Worm (Caenorhabditis elegans) whole organism, L1 larva: ENCODE results near the gene T04B8.5.

ENCODE experiments used
- C04F5.9 ChIP-seq: sonication (generic microtip); optimal IDR thresholded peaks from 2 replicates; lab custom pipeline; 2016; ENCODE audit warnings: missing genetic modification characterization, missing compliant biosample characterization
- C16A3.4 ChIP-seq: fragments of 150-350 bp; optimal IDR thresholded peaks from 2 replicates; lab custom pipeline; 2014; ENCODE audit warnings: missing biosample characterization, missing genetic modification characterization
- C34B4.2 ChIP-seq: sonication (generic microtip); optimal IDR thresholded peaks from 2 replicates; lab custom pipeline; 2017; ENCODE audit warnings: mild to moderate bottlenecking, missing genetic modification characterization, missing compliant biosample characterization
- F16B12.6 ChIP-seq: fragments of 150-350 bp; optimal IDR thresholded peaks from 2 replicates; lab custom pipeline; 2014; ENCODE audit warnings: missing biosample characterization, missing genetic modification characterization
- Y116A8C.19 ChIP-seq: sonication (generic microtip); optimal IDR thresholded peaks from 2 replicates; lab custom pipeline; 2016; ENCODE audit warnings: missing compliant biosample characterization, missing genetic modification characterization, borderline replicate concordance
- alr-1 ChIP-seq: fragments of 200-800 bp; sonication (Bioruptor generic); optimal IDR thresholded peaks from 2 replicates; lab custom pipeline; 2018; ENCODE audit warnings: borderline replicate concordance, mild to moderate bottlenecking, missing genetic modification characterization, missing compliant biosample characterization
- ama-1 ChIP-seq: fragments of 150-350 bp; optimal IDR thresholded peaks from 2 replicates; lab custom pipeline; 2014
- ceh-8 ChIP-seq: fragments of 200-800 bp; sonication (Bioruptor generic); optimal IDR thresholded peaks from 2 replicates; lab custom pipeline; 2018; ENCODE audit warnings: mild to moderate bottlenecking, missing genetic modification characterization, moderate library complexity, missing compliant biosample characterization
- ceh-82 ChIP-seq, 3 experiments: fragments of 150-350 bp in 1 of 3; sonication (generic microtip) in 2 of 3; optimal IDR thresholded peaks; 2 replicates each; lab custom pipeline; 2014 to 2017; ENCODE audit warnings: missing biosample characterization in 3 of 3, missing genetic modification characterization in 3 of 3
- ceh-90 ChIP-seq: sonication (generic microtip); optimal IDR thresholded peaks from 2 replicates; lab custom pipeline; 2016; ENCODE audit warnings: missing genetic modification characterization, missing compliant biosample characterization
- efl-1 ChIP-seq, 4 experiments: fragments of 150-350 bp; optimal IDR thresholded peaks in 3 of 4; peaks in 1 of 4; 1 replicate in 1 of 4; 2 replicates in 3 of 4; lab custom pipeline; 2014; ENCODE audit warnings: missing biosample characterization in 2 of 4, missing genetic modification characterization in 2 of 4, missing genetic modification reagents in 2 of 4
- efl-3 ChIP-seq: fragments of 200-800 bp; sonication (Bioruptor generic); optimal IDR thresholded peaks from 2 replicates; lab custom pipeline; 2018; ENCODE audit warnings: mild to moderate bottlenecking, missing genetic modification characterization, missing compliant biosample characterization
- elt-3 ChIP-seq, 6 experiments: fragments of 150-350 bp in 1 of 6; sonication (generic microtip); optimal IDR thresholded peaks; 2 replicates each; lab custom pipeline; 2017 to 2018; ENCODE audit warnings: missing biosample characterization in 6 of 6, missing genetic modification characterization in 6 of 6, inconsistent platforms in 1 of 6
- ets-5 ChIP-seq: fragments of 200-800 bp; sonication (Bioruptor generic); IDR thresholded peaks from 2 replicates; pipeline ENCODE4 v1.3.6; 2022; ENCODE audit warnings: missing genetic modification characterization, missing compliant biosample characterization
- fkh-4 ChIP-seq: sonication (generic microtip); optimal IDR thresholded peaks from 2 replicates; lab custom pipeline; 2016; ENCODE audit warnings: missing compliant biosample characterization, missing genetic modification characterization, borderline replicate concordance
- fkh-8 ChIP-seq: sonication (generic microtip); optimal IDR thresholded peaks from 2 replicates; lab custom pipeline; 2016; ENCODE audit warnings: mild to moderate bottlenecking, missing genetic modification characterization, missing compliant biosample characterization
- fos-1 ChIP-seq: fragments of 150-350 bp; optimal IDR thresholded peaks from 2 replicates; lab custom pipeline; 2014; ENCODE audit warnings: missing biosample characterization, missing genetic modification characterization
- lin-13 ChIP-seq: fragments of 150-350 bp; optimal IDR thresholded peaks from 2 replicates; lab custom pipeline; 2014; ENCODE audit warnings: missing biosample characterization, missing genetic modification reagents, missing genetic modification characterization
- lin-15B ChIP-seq: fragments of 150-350 bp; sonication (generic microtip); optimal IDR thresholded peaks from 3 replicates; lab custom pipeline; 2014; ENCODE audit warnings: missing biosample characterization, missing genetic modification characterization
- lin-35 ChIP-seq, 2 experiments: fragments of 150-350 bp; optimal IDR thresholded peaks; 2 replicates each; lab custom pipeline; 2014; ENCODE audit warnings: missing biosample characterization in 2 of 2, missing genetic modification characterization in 2 of 2, missing genetic modification reagents in 2 of 2
- lsy-2 ChIP-seq, 2 experiments: fragments of 150-350 bp; optimal IDR thresholded peaks; 2 replicates each; lab custom pipeline; 2014; ENCODE audit warnings: missing biosample characterization in 2 of 2, missing genetic modification characterization in 2 of 2
- mab-9 ChIP-seq: fragments of 200-800 bp; sonication (Bioruptor generic); IDR thresholded peaks from 2 replicates; pipeline ENCODE4 v1.3.6; 2022; ENCODE audit warnings: missing genetic modification reagents, missing genetic modification characterization, missing compliant biosample characterization
- mdl-1 ChIP-seq, 2 experiments: fragments of 150-350 bp; optimal IDR thresholded peaks; 2 replicates each; lab custom pipeline; 2014 to 2017; ENCODE audit warnings: missing biosample characterization in 2 of 2, missing genetic modification characterization in 2 of 2, inconsistent platforms in 1 of 2
- mep-1 ChIP-seq: fragments of 150-350 bp; optimal IDR thresholded peaks from 2 replicates; lab custom pipeline; 2014; ENCODE audit warnings: missing biosample characterization, missing genetic modification characterization
- nhr-12 ChIP-seq: sonication (generic microtip); optimal IDR thresholded peaks from 2 replicates; lab custom pipeline; 2017; ENCODE audit warnings: missing biosample characterization, missing genetic modification characterization
- nhr-19 ChIP-seq: fragments of 200-800 bp; sonication (Bioruptor generic); conservative IDR thresholded peaks from 2 replicates; pipeline ENCODE4 v1.3.6; 2022; ENCODE audit warnings: missing genetic modification characterization, missing compliant biosample characterization
- nhr-237 ChIP-seq: fragments of 150-350 bp; optimal IDR thresholded peaks from 2 replicates; lab custom pipeline; 2014; ENCODE audit warnings: missing biosample characterization, missing genetic modification characterization
- nhr-28 ChIP-seq: fragments of 150-350 bp; optimal IDR thresholded peaks from 2 replicates; lab custom pipeline; 2014; ENCODE audit warnings: missing biosample characterization, missing genetic modification characterization
- nhr-77 ChIP-seq: fragments of 150-350 bp; optimal IDR thresholded peaks from 2 replicates; lab custom pipeline; 2014; ENCODE audit warnings: missing biosample characterization, missing genetic modification characterization
- rnt-1 ChIP-seq: sonication (generic microtip); optimal IDR thresholded peaks from 2 replicates; lab custom pipeline; 2016; ENCODE audit warnings: mild to moderate bottlenecking, missing genetic modification characterization, moderate library complexity, missing compliant biosample characterization
- snpc-4 ChIP-seq: fragments of 150-350 bp; optimal IDR thresholded peaks from 2 replicates; lab custom pipeline; 2014; ENCODE audit warnings: missing biosample characterization, missing genetic modification characterization
- snu-23 ChIP-seq: sonication (generic microtip); optimal IDR thresholded peaks from 2 replicates; lab custom pipeline; 2016; ENCODE audit warnings: missing genetic modification characterization, missing compliant biosample characterization
- sptf-1 ChIP-seq: fragments of 150-350 bp; optimal IDR thresholded peaks from 2 replicates; lab custom pipeline; 2014; ENCODE audit warnings: missing biosample characterization, missing genetic modification characterization
- tbx-2 ChIP-seq: sonication (generic microtip); optimal IDR thresholded peaks from 2 replicates; lab custom pipeline; 2016; ENCODE audit warnings: missing genetic modification characterization, missing compliant biosample characterization
- unc-30 ChIP-seq: sonication (generic microtip); optimal IDR thresholded peaks from 2 replicates; lab custom pipeline; 2017; ENCODE audit warnings: missing biosample characterization, missing genetic modification characterization
- vab-15 ChIP-seq: sonication (generic microtip); optimal IDR thresholded peaks from 2 replicates; lab custom pipeline; 2017; ENCODE audit warnings: missing genotype, mild to moderate bottlenecking, missing genetic modification characterization, missing compliant biosample characterization
- xbp-1 ChIP-seq: sonication (generic microtip); optimal IDR thresholded peaks from 2 replicates; lab custom pipeline; 2016; ENCODE audit warnings: missing genetic modification characterization, missing compliant biosample characterization
- ztf-4 ChIP-seq: fragments of 150-350 bp; optimal IDR thresholded peaks from 2 replicates; lab custom pipeline; 2014; ENCODE audit warnings: missing biosample characterization, missing genetic modification characterization

The T04B8.5 gene

DNA sequence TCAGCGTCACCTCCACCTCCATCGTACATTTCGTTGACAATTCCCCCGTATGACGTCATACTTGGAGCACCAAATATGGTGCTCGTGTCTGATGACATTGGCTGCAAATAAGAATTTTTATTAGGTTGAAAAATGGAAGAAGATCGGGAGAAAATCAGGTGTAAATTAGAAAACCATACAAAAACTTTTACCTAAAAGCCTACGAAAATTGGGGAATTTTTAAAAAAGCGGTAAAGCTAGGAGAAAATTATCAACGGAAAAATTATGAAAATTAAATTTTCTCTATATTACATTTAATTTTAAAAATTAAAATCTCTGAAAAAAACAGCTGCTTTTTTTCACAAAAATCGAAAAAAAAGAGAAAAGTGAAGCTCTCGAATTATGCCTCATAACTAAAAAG lies at the start of gene T04B8.5:
TSS of gene T04B8.5 (minus strand) at position 101 of the 400 bp plus-strand sequence.
- TF ChIP-seq ets-5 (GFP tag; lab: Robert Waterston, UW), result no peak
- TF ChIP-seq lin-13 (GFP tag; lab: Kevin White, UChicago), result no peak
- TF ChIP-seq nhr-28 (tag; lab: Kevin White, UChicago), result no peak

DNA sequence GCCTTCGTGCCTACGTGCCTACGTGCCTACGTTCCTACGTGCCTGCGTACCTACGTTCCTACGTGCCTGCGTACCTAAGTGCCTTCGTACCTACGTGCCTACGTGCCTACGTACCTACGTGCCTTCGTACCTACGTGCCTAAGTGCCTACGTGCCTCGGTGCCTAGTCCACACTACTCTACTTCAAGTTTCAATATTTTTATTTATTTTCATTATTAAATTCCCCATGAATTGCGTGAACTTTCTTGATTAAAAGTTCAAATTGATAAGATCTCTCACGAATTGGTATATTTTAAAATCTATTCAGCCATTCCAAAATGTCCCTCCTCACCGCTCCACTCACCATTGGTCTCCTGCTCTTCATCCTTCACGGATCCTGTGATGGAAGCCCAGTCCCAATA lies 49.8 kb upstream of the T04B8.5 start, which contains the start of gene Y39F10C.3:
TSS of gene Y39F10C.3 (plus strand) at position 301 of the 400 bp plus-strand sequence.
- TF ChIP-seq nhr-12 (no peak), xbp-1 (tag; lab: Kevin White, UChicago) (no peak)

DNA sequence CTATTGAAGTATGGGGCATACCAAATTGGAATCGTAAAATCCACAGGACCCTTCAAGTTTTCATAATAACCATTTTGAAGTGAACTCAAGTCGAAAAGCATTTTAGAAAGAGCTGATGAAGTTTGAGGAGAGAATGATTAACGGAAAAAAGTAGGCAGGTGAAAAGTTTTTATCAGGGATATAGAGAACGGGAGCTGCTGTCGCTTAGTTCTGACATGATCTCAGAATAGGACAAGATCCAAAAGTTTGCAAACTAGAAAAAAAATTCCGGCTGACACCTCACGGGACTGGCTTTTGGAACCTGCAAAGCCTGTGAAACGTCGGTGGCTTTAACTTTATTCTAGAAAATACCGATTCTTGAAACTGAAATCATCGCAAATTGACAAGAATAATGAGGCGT lies 46.7 kb upstream of the T04B8.5 start, which contains the start of gene sri-46:
TSS of gene sri-46 (minus strand) at position 101 of the 400 bp plus-strand sequence.
- TF ChIP-seq unc-30 (tag; lab: Kevin White, UChicago), result no peak
- TF ChIP-seq sptf-1, result no peak
- no peak for TF ChIP-seq C34B4.2 (tag; lab: Kevin White, UChicago)
- no peak for TF ChIP-seq mep-1
- no peak for TF ChIP-seq elt-3 (tag; optimal IDR thresholded peaks at IDR 0.05; lab: Kevin White, UChicago)
- TF ChIP-seq lin-35 (GFP tag; optimal IDR thresholded peaks at IDR 0.05; lab: Kevin White, UChicago), result no peak
- no peak for TF ChIP-seq lsy-2 (tag; optimal IDR thresholded peaks at IDR 0.05; lab: Kevin White, UChicago)
- TF ChIP-seq fos-1, result no peak
- TF ChIP-seq F16B12.6, result no peak

DNA sequence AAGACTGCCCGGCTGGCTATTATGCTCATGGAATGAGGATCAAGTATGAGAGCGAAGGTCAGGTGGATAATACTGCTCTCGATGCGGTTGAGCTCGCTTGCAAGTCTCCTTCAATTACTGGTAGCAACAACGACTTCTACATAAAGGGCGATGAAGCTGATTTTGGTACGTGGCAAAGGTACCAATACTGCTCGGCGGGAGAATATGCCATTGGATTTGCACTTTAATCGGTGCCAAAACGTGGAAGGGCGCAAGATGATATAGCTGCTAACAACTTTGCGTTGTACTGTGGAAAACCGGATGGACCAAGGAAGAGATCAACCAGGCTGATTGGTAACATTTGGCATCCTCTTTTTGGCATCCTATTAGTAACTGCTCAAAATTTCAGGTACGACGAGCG lies 43.5 kb upstream of the T04B8.5 start:
- TF ChIP-seq nhr-19 (GFP tag; lab: Robert Waterston, UW), result no peak
- TF ChIP-seq sptf-1, result no peak
- TF ChIP-seq efl-1 (optimal IDR thresholded peaks at IDR 0.05; lab: Kevin White, UChicago), result no peak
- peak in 1 of 2 experiments; percentile 74 for TF ChIP-seq efl-1 (GFP tag; optimal IDR thresholded peaks at IDR 0.05 in 1 of 2; lab: Kevin White, UChicago)

DNA sequence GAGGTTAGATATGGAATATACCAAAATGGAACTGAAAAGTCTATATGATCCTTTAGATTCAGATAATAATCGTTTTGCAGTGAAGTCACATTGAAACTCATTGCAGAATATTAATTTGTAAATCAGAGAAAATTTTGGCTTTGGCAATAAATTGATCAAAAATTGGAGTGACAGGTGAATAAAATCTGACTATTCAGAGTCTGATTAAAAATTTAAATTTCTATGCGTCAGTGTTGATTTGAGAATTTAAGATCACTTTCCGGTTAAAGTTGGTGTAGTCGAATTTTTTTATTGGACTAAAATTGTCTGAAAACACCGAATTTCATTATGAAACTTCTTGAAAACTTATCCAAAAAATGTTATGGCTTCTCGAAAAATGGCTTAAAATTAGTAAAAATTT lies 37.4 kb upstream of the T04B8.5 start, which contains the start of gene sri-45:
TSS of gene sri-45 (minus strand) at position 101 of the 400 bp plus-strand sequence.
- TF ChIP-seq ama-1 (lab: Kevin White, UChicago) (no peak), lin-15B (tag; lab: Kevin White, UChicago) (no peak), ztf-4 (tag; lab: Kevin White, UChicago) (no peak), C34B4.2 (tag; lab: Kevin White, UChicago) (no peak), ets-5 (GFP tag; lab: Robert Waterston, UW) (no peak), nhr-77 (tag; lab: Kevin White, UChicago) (no peak), tbx-2 (tag; lab: Kevin White, UChicago) (no peak), nhr-12 (no peak)

DNA sequence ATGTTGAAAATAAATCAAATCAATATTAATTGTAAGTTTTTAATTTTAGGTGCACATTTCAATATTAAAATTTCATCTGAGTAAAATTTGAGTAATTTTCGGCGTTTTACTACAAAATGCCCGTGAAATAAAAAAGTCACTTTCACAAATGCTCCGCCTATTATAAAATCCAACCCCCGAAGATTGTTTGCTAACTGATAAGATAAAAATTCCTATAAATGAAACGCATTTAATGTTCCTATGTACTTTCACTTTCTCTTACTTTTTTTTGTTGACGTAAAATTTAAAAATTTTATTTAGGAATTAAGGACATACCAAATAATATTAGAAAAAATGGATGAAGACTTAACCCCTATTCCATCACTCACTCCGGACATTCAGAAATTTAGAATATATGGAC lies 34.0 kb upstream of the T04B8.5 start, which contains the start of gene sdz-24:
TSS of gene sdz-24 (plus strand) at position 301 of the 400 bp plus-strand sequence.
- TF ChIP-seq xbp-1 (tag; lab: Kevin White, UChicago) (no peak), Y116A8C.19 (tag; lab: Kevin White, UChicago) (no peak)
- TF ChIP-seq, all 84 proteins: peak for 0

DNA sequence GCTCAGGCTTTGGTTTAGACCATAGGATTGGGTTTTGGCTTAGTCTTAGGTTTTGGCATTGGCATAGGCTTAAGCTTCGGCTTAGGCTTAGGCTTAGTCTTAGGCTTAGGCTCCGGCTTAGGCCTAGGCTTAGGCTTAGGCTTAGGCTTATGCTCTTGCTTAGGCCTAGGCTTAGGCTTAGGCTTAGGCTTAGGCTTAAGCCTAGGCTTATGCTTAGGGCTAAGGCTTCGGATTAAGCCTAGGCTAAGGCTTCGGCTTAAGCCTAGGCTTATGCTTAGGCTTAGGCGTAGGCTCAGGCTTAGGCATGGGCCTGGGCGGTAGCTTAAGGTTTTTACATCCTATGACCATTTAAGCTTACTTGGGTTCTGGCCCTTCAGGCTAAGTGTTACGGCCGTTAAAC lies 27.0 kb upstream of the T04B8.5 start:
- no peak for TF ChIP-seq elt-3 (tag; optimal IDR thresholded peaks at IDR 0.05; lab: Kevin White, UChicago)
- TF ChIP-seq, all 84 proteins: peak for 0

DNA sequence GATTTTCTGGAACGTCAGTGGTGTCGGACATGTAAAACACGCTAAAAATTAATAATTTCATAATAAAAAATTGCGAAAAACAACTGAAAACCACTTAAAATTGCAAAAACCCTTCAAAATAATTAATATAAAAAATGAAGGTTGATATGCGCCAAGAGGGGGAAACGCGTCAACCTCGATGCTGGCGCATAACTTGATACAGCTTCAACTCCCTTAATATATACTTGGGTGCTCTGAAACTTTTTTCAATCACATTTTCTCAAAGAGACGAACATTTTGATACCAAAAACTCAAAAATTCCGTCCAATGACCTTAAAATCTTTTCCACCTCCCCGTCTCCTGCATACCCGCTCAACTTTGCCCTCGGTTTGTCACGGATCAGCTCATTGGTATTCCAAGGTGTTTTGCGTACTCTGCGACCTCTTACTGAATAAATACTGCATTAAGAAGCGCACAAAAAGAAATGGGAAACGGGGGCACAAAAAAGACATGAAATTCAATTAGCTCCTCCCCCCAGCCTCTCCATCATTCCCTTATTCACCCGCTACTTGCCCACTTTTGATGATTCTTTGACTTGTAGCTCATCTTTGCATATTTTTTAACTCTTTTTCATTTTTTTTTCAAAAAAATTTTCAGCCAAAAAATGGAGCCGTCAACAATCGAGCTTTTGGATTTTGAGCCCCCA lies 26.1 kb upstream of the T04B8.5 start, which contains the start of the genes K07E8.7 and frpr-14:
TSS of gene K07E8.7 (minus strand) at position 47 of the 685 bp plus-strand sequence.
TSS of gene frpr-14 (plus strand) at position 635 of the 685 bp plus-strand sequence.
- TF ChIP-seq fkh-4 (tag; lab: Kevin White, UChicago), result no peak
- TF ChIP-seq ceh-90 (tag; lab: Kevin White, UChicago), result no peak
- TF ChIP-seq mdl-1 (tag; optimal IDR thresholded peaks at IDR 0.05; lab: Kevin White, UChicago), result no peak
- no peak for TF ChIP-seq snu-23
- TF ChIP-seq unc-30 (tag; lab: Kevin White, UChicago), result no peak
- TF ChIP-seq fkh-8 (tag; lab: Kevin White, UChicago), result no peak
- no peak for TF ChIP-seq C04F5.9
- TF ChIP-seq ceh-82 (tag; optimal IDR thresholded peaks at IDR 0.05; lab: Kevin White, UChicago), result no peak
- no peak for TF ChIP-seq C16A3.4 (tag; lab: Kevin White, UChicago)
- TF ChIP-seq ceh-8, result no peak
- TF ChIP-seq efl-3 (GFP tag; lab: Kevin White, UChicago), result no peak
- TF ChIP-seq vab-15 (tag; lab: Kevin White, UChicago), result no peak
- TF ChIP-seq rnt-1 (tag; lab: Kevin White, UChicago), result no peak
- TF ChIP-seq alr-1 (tag; lab: Kevin White, UChicago), result no peak
- TF ChIP-seq mab-9 (GFP tag; lab: Robert Waterston, UW), result no peak
- TF ChIP-seq nhr-237 (tag; lab: Kevin White, UChicago), result no peak
- TF ChIP-seq nhr-28 (tag; lab: Kevin White, UChicago), result no peak
- no peak for TF ChIP-seq snpc-4 (tag; lab: Kevin White, UChicago)
